Worm (Caenorhabditis elegans) whole organism, late embryonic: ENCODE results near the gene srt-68.

Source experiments
- F13H6.1 ChIP-seq: sonication (generic microtip); optimal IDR thresholded peaks from 2 replicates; lab custom pipeline; 2016; ENCODE audit warnings: missing genetic modification characterization, missing compliant biosample characterization
- K09A11.1 ChIP-seq: sonication (generic microtip); optimal IDR thresholded peaks from 2 replicates; lab custom pipeline; 2017; ENCODE audit warnings: antibody characterized with exemption, mild to moderate bottlenecking, missing genetic modification characterization, missing compliant biosample characterization; ENCODE audit not compliant: insufficient read depth
- T23F11.4 ChIP-seq: fragments of 200-800 bp; sonication (Bioruptor generic); optimal IDR thresholded peaks from 2 replicates; lab custom pipeline; 2018; ENCODE audit warnings: mild to moderate bottlenecking, missing genetic modification characterization, missing compliant biosample characterization
- ahr-1 ChIP-seq: sonication (generic microtip); optimal IDR thresholded peaks from 2 replicates; lab custom pipeline; 2016; ENCODE audit warnings: missing genetic modification characterization, missing compliant biosample characterization
- ama-1 ChIP-seq: fragments of 150-350 bp; optimal IDR thresholded peaks from 2 replicates; lab custom pipeline; 2014
- ceh-14 ChIP-seq: sonication (generic microtip); optimal IDR thresholded peaks from 2 replicates; lab custom pipeline; 2016; ENCODE audit warnings: missing genotype, missing genetic modification characterization, missing compliant biosample characterization
- ceh-30 ChIP-seq: fragments of 150-350 bp; optimal IDR thresholded peaks from 2 replicates; lab custom pipeline; 2014; ENCODE audit warnings: missing biosample characterization, missing genetic modification characterization
- ceh-31 ChIP-seq: sonication (generic microtip); optimal IDR thresholded peaks from 2 replicates; lab custom pipeline; 2016; ENCODE audit warnings: missing genetic modification characterization, missing compliant biosample characterization
- ceh-34 ChIP-seq: sonication (generic microtip); optimal IDR thresholded peaks from 2 replicates; lab custom pipeline; 2016; ENCODE audit warnings: mild to moderate bottlenecking, missing genetic modification characterization, missing compliant biosample characterization
- ceh-45 ChIP-seq: fragments of 200-800 bp; sonication (Bioruptor generic); IDR thresholded peaks from 2 replicates; pipeline ENCODE4 v1.3.6; 2022; ENCODE audit warnings: missing genetic modification reagents, missing genetic modification characterization, missing compliant biosample characterization
- ceh-48 ChIP-seq: sonication (generic microtip); optimal IDR thresholded peaks from 2 replicates; lab custom pipeline; 2016; ENCODE audit warnings: missing genetic modification characterization, inconsistent platforms, missing compliant biosample characterization
- ceh-9 ChIP-seq: sonication (generic microtip); optimal IDR thresholded peaks from 2 replicates; lab custom pipeline; 2016; ENCODE audit warnings: mild to moderate bottlenecking, missing genetic modification characterization, inconsistent platforms, missing compliant biosample characterization
- elt-4 ChIP-seq: sonication (generic microtip); optimal IDR thresholded peaks from 2 replicates; lab custom pipeline; 2016; ENCODE audit warnings: missing genetic modification characterization, missing compliant biosample characterization
- ets-4 ChIP-seq: sonication (generic microtip); optimal IDR thresholded peaks from 2 replicates; lab custom pipeline; 2016; ENCODE audit warnings: missing genetic modification characterization, missing compliant biosample characterization
- eyg-1 ChIP-seq: sonication (generic microtip); optimal IDR thresholded peaks from 2 replicates; lab custom pipeline; 2016; ENCODE audit warnings: missing genotype, missing genetic modification characterization, missing compliant biosample characterization
- fkh-10 ChIP-seq: fragments of 150-350 bp; optimal IDR thresholded peaks from 2 replicates; lab custom pipeline; 2014; ENCODE audit warnings: missing biosample characterization, missing genetic modification reagents, missing genetic modification characterization
- gmeb-2 ChIP-seq: sonication (generic microtip); optimal IDR thresholded peaks from 2 replicates; lab custom pipeline; 2016; ENCODE audit warnings: missing genetic modification characterization, inconsistent platforms, missing compliant biosample characterization
- hlh-6 ChIP-seq: sonication (generic microtip); optimal IDR thresholded peaks from 2 replicates; lab custom pipeline; 2016; ENCODE audit warnings: missing genotype, missing genetic modification characterization, missing compliant biosample characterization
- hlh-8 ChIP-seq: sonication (generic microtip); optimal IDR thresholded peaks from 2 replicates; lab custom pipeline; 2016; ENCODE audit warnings: missing genotype, missing genetic modification characterization, missing compliant biosample characterization
- lin-11 ChIP-seq: fragments of 200-800 bp; sonication (Bioruptor generic); optimal IDR thresholded peaks from 2 replicates; lab custom pipeline; 2018; ENCODE audit warnings: mild to moderate bottlenecking, missing genetic modification characterization, missing compliant biosample characterization
- madf-2 ChIP-seq: sonication (generic microtip); optimal IDR thresholded peaks from 2 replicates; lab custom pipeline; 2017; ENCODE audit warnings: missing genetic modification characterization, missing compliant biosample characterization
- mec-3 ChIP-seq: sonication (generic microtip); optimal IDR thresholded peaks from 2 replicates; lab custom pipeline; 2016; ENCODE audit warnings: borderline replicate concordance, missing genetic modification characterization, missing compliant biosample characterization
- nfya-1 ChIP-seq: sonication (generic microtip); optimal IDR thresholded peaks from 2 replicates; lab custom pipeline; 2017; ENCODE audit warnings: missing genetic modification characterization, mild to moderate bottlenecking, missing compliant biosample characterization, antibody characterized with exemption, moderate library complexity
- nhr-11 ChIP-seq: fragments of 150-350 bp; optimal IDR thresholded peaks from 2 replicates; lab custom pipeline; 2014; ENCODE audit warnings: missing biosample characterization, missing genetic modification characterization
- nhr-232 ChIP-seq: sonication (generic microtip); optimal IDR thresholded peaks from 2 replicates; lab custom pipeline; 2016; ENCODE audit warnings: missing genetic modification characterization, missing compliant biosample characterization
- npax-4 ChIP-seq: sonication (generic microtip); optimal IDR thresholded peaks from 2 replicates; lab custom pipeline; 2016; ENCODE audit warnings: missing genetic modification characterization, missing compliant biosample characterization
- odd-2 ChIP-seq: sonication (generic microtip); optimal IDR thresholded peaks from 2 replicates; lab custom pipeline; 2017; ENCODE audit warnings: antibody characterized with exemption, mild to moderate bottlenecking, missing genetic modification characterization, missing compliant biosample characterization
- pag-3 ChIP-seq: sonication (generic microtip); optimal IDR thresholded peaks from 2 replicates; lab custom pipeline; 2016; ENCODE audit warnings: missing compliant biosample characterization, missing genetic modification characterization, borderline replicate concordance
- pax-1 ChIP-seq: fragments of 150-350 bp; optimal IDR thresholded peaks from 2 replicates; lab custom pipeline; 2014; ENCODE audit warnings: missing biosample characterization, missing genetic modification characterization
- pqm-1 ChIP-seq: sonication (generic microtip); optimal IDR thresholded peaks from 2 replicates; lab custom pipeline; 2016; ENCODE audit warnings: missing genetic modification characterization, missing compliant biosample characterization
- pros-1 ChIP-seq: fragments of 150-350 bp; optimal IDR thresholded peaks from 2 replicates; lab custom pipeline; 2014; ENCODE audit warnings: missing biosample characterization, missing genetic modification reagents, missing genetic modification characterization
- ref-2 ChIP-seq: sonication (generic microtip); optimal IDR thresholded peaks from 2 replicates; lab custom pipeline; 2016; ENCODE audit warnings: missing genetic modification characterization, missing compliant biosample characterization
- rnt-1 ChIP-seq: sonication (generic microtip); optimal IDR thresholded peaks from 2 replicates; lab custom pipeline; 2016; ENCODE audit warnings: missing genetic modification characterization, missing compliant biosample characterization
- sdc-2 ChIP-seq: sonication (generic microtip); optimal IDR thresholded peaks from 2 replicates; lab custom pipeline; 2016; ENCODE audit warnings: missing genotype, missing genetic modification characterization, missing compliant biosample characterization
- tbx-2 ChIP-seq: sonication (generic microtip); optimal IDR thresholded peaks from 2 replicates; lab custom pipeline; 2016; ENCODE audit warnings: missing genetic modification characterization, missing compliant biosample characterization
- ttx-3 ChIP-seq: sonication (generic microtip); optimal IDR thresholded peaks from 2 replicates; lab custom pipeline; 2016; ENCODE audit warnings: missing genetic modification reagents, missing genetic modification characterization, missing compliant biosample characterization
- unc-3 ChIP-seq, 2 experiments: fragments of 200-800 bp in 1 of 2; sonication (Bioruptor generic) in 1 of 2; sonication (generic microtip) in 1 of 2; conservative IDR thresholded peaks in 1 of 2; optimal IDR thresholded peaks in 1 of 2; 2 replicates each; pipeline versions ENCODE4 v1.3.6 to Lab custom; 2016 to 2022; ENCODE audit warnings: missing compliant biosample characterization in 2 of 2, missing genetic modification characterization in 2 of 2, missing genetic modification reagents in 1 of 2
- unc-42 ChIP-seq: sonication (generic microtip); optimal IDR thresholded peaks from 2 replicates; lab custom pipeline; 2016; ENCODE audit warnings: missing genotype, missing genetic modification characterization, missing compliant biosample characterization

srt-68 gene

DNA sequence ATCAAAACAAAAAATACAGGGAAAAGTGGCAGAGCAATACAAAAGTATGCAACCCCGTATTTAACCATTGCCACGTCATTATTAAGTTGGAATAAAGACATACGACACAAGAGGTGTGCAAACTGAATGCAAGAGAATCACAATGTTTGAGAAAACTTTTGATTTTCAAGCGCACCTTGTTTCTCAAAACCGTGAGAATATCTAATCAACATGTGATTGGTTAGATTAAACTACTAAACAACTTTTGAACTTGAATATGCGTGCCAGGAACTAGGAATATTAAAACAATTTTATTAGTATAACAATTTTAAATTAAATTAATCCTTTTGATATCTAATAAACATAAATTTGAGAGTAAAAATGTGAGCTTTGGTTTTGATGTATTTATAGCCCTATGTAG is 7.5 kb upstream of the srt-68 start, which contains the start of gene srt-70:
Gene srt-70 (minus strand): TSS at position 101 of the 400 bp plus-strand sequence.
- TF ChIP-seq ceh-9 (tag; lab: Kevin White, UChicago) (no peak), ets-4 (tag; lab: Kevin White, UChicago) (no peak), pros-1 (tag; lab: Kevin White, UChicago) (no peak), gmeb-2 (tag; lab: Kevin White, UChicago) (no peak), tbx-2 (no peak), elt-4 (no peak), rnt-1 (tag; lab: Kevin White, UChicago) (no peak), ttx-3 (no peak), ama-1 (lab: Kevin White, UChicago) (no peak), F13H6.1 (no peak), mec-3 (no peak), unc-42 (no peak), odd-2 (no peak), ref-2 (tag; lab: Kevin White, UChicago) (no peak), fkh-10 (GFP tag; lab: Kevin White, UChicago) (no peak), pqm-1 (tag; lab: Kevin White, UChicago) (no peak), nfya-1 (no peak)

DNA sequence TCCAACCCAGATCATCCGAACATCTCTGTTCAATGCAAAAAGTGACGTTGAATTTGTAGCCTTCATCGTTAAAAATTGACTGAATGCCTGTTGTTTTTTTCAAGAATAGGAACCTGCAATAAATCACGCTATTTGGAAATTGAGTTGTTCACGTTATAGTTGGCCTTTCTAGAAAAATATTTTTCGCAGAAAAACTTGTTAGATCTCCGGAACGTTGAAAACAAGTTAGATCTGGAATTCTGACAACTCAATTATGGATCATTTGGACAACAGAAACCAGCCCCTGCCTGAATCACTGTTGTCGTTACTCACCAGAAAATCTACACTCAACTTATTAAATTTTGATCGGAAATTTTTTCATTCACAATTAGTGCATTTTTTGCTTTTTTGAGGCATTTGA is 5.4 kb upstream of the srt-68 start, which contains the start of gene srt-67:
Gene srt-67 (minus strand): TSS at position 101 of the 400 bp plus-strand sequence.
- no peak for TF ChIP-seq T23F11.4 (GFP tag; lab: Kevin White, UChicago)
- TF ChIP-seq ttx-3, result no peak
- no peak for TF ChIP-seq madf-2 (tag; lab: Kevin White, UChicago)
- TF ChIP-seq ceh-30 (tag; lab: Kevin White, UChicago), result no peak
- TF ChIP-seq hlh-6 (tag; lab: Kevin White, UChicago), result no peak
- TF ChIP-seq ceh-14 (tag; lab: Kevin White, UChicago), result no peak
- no peak for TF ChIP-seq nhr-11 (tag; lab: Kevin White, UChicago)
- no peak for TF ChIP-seq ceh-31 (tag; lab: Kevin White, UChicago)
- TF ChIP-seq sdc-2 (tag; lab: Kevin White, UChicago), result no peak
- no peak for TF ChIP-seq nfya-1
- TF ChIP-seq unc-3 (GFP tag; conservative IDR thresholded peaks at IDR 0.05; lab: Robert Waterston, UW), result no peak
- no peak for TF ChIP-seq unc-3 (tag; optimal IDR thresholded peaks at IDR 0.05; lab: Kevin White, UChicago)
- no peak for TF ChIP-seq ceh-48 (tag; lab: Kevin White, UChicago)
- TF ChIP-seq pag-3 (tag; lab: Kevin White, UChicago), result no peak
- no peak for TF ChIP-seq ceh-45 (GFP tag; lab: Robert Waterston, UW)
- TF ChIP-seq pax-1, result no peak
- TF ChIP-seq lin-11 (tag; lab: Kevin White, UChicago), result no peak
- no peak for TF ChIP-seq ahr-1 (tag; lab: Kevin White, UChicago)
- TF ChIP-seq gmeb-2 (tag; lab: Kevin White, UChicago), result no peak
- no peak for TF ChIP-seq nhr-232 (tag; lab: Kevin White, UChicago)

DNA sequence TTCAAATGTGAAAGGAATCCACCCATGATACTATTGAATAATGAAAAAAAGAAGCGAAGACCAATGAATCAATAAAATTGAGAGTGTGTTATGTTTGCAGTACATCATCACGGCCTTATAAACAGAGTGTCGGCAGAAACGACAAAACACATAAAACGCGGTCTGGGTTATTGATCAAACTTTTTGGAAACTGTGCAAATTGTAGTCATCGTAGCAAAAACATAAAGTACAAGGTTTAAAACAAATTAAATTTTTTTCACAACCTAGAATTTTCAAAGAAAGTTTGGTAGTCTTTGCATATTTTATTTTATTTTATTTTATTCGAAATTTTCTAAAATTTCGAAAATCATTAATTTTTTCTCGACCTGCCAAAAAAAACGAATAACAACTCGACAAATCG is 8.9 kb downstream of the srt-68 start, which contains the start of gene cest-35.1:
Gene cest-35.1 (minus strand): TSS at position 101 of the 400 bp plus-strand sequence.
- no peak for TF ChIP-seq ceh-14 (tag; lab: Kevin White, UChicago)
- TF ChIP-seq ceh-34, result no peak
- no peak for TF ChIP-seq hlh-8 (tag; lab: Kevin White, UChicago)
- TF ChIP-seq, all 69 proteins: peak for 0

DNA sequence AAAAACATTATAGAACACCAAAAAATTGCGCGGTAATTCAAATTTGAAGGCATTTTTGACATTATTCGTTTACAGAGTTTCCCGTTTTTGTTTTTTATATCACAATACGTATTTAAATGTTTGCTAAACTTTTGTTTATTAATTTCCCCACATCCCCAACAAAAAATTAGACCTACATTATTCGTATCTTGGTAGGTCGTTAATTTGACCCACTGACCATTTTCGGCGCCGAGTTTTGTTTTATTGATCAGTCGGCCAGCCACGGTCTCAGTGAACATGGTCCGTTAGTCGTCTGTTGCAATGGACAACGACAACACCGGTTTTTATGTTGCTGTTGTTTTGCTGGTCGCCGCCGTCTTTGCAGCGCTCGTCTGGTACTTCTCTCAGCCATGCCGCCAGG is 12.0 kb downstream of the srt-68 start, which contains the start of gene B0238.15:
Gene B0238.15 (plus strand): TSS at position 301 of the 400 bp plus-strand sequence.
- TF ChIP-seq eyg-1 (tag; lab: Kevin White, UChicago), result no peak
- TF ChIP-seq npax-4 (tag; lab: Kevin White, UChicago), result no peak
- TF ChIP-seq K09A11.1 (tag; lab: Kevin White, UChicago), result no peak
- no peak for TF ChIP-seq pqm-1 (tag; lab: Kevin White, UChicago)
- TF ChIP-seq ceh-48 (tag; lab: Kevin White, UChicago), result no peak
- TF ChIP-seq pros-1 (tag; lab: Kevin White, UChicago), result no peak
- no peak for TF ChIP-seq ref-2 (tag; lab: Kevin White, UChicago)
- no peak for TF ChIP-seq gmeb-2 (tag; lab: Kevin White, UChicago)
- TF ChIP-seq, all 69 proteins: peak for 0
